Fruit fly (Drosophila melanogaster): ENCODE results near the gene Mrp5.
A peak's percentile ranks its signal among the peaks of the same experiment; 100 is the strongest.

- TF ChIP-seq pan (optimal IDR thresholded peaks at IDR 0.05), result no peak
- no peak for TF ChIP-seq Hr78 (GFP tag; optimal IDR thresholded peaks at IDR 0.05)
- no peak for TF ChIP-seq N (GFP tag; optimal IDR thresholded peaks at IDR 0.05)
- TF ChIP-seq fru (GFP tag; optimal IDR thresholded peaks at IDR 0.05), result peak; percentile 56
- TF ChIP-seq CrebA (GFP tag; optimal IDR thresholded peaks at IDR 0.05; ENCODE audit: borderline replicate concordance), result no peak
- TF ChIP-seq usp (GFP tag; optimal IDR thresholded peaks at IDR 0.05), result no peak
- TF ChIP-seq Dfd (GFP tag; optimal IDR thresholded peaks at IDR 0.05), result no peak
- no peak for TF ChIP-seq sv (GFP tag; optimal IDR thresholded peaks at IDR 0.05)
- TF ChIP-seq psq (GFP tag; optimal IDR thresholded peaks at IDR 0.05), result no peak
- no peak for TF ChIP-seq HLH106 (tag; optimal IDR thresholded peaks at IDR 0.05)
- TF ChIP-seq h (GFP tag; optimal IDR thresholded peaks at IDR 0.05), result no peak
- no peak for TF ChIP-seq GATAd (GFP tag; optimal IDR thresholded peaks at IDR 0.05)
Observed at dm6 chr3R:19890340-19890998, 15.0 kb upstream of the Mrp5 start, which contains the start of gene CG4733.

Data from whole organism, wandering third instar larva.